Worm (Caenorhabditis elegans) whole organism, L1 larva: ENCODE data around the gene col-175.
A peak's percentile ranks its signal among the peaks of the same experiment; 100 is the strongest.

ENCODE experiments used
- C04F5.9 ChIP-seq: sonication (generic microtip); optimal IDR thresholded peaks from 2 replicates; lab custom pipeline; 2016; ENCODE audit warnings: missing genetic modification characterization, missing compliant biosample characterization
- C16A3.4 ChIP-seq: fragments of 150-350 bp; optimal IDR thresholded peaks from 2 replicates; lab custom pipeline; 2014; ENCODE audit warnings: missing biosample characterization, missing genetic modification characterization
- Y116A8C.19 ChIP-seq: sonication (generic microtip); optimal IDR thresholded peaks from 2 replicates; lab custom pipeline; 2016; ENCODE audit warnings: missing compliant biosample characterization, missing genetic modification characterization, borderline replicate concordance
- aha-1 ChIP-seq: fragments of 150-350 bp; optimal IDR thresholded peaks from 2 replicates; lab custom pipeline; 2014; ENCODE audit warnings: missing biosample characterization, missing genetic modification characterization
- aly-2 ChIP-seq: fragments of 150-350 bp; optimal IDR thresholded peaks from 2 replicates; lab custom pipeline; 2014; ENCODE audit warnings: missing biosample characterization, missing genetic modification characterization
- ama-1 ChIP-seq: fragments of 150-350 bp; optimal IDR thresholded peaks from 2 replicates; lab custom pipeline; 2014
- ceh-88 ChIP-seq: fragments of 200-800 bp; sonication (Bioruptor generic); IDR thresholded peaks from 2 replicates; pipeline ENCODE4 v1.3.6; 2022; ENCODE audit warnings: missing genetic modification characterization, missing compliant biosample characterization
- efl-1 ChIP-seq, 4 experiments: fragments of 150-350 bp; optimal IDR thresholded peaks in 3 of 4; peaks in 1 of 4; 1 replicate in 1 of 4; 2 replicates in 3 of 4; lab custom pipeline; 2014; ENCODE audit warnings: missing biosample characterization in 2 of 4, missing genetic modification characterization in 2 of 4, missing genetic modification reagents in 2 of 4
- efl-3 ChIP-seq: fragments of 200-800 bp; sonication (Bioruptor generic); optimal IDR thresholded peaks from 2 replicates; lab custom pipeline; 2018; ENCODE audit warnings: mild to moderate bottlenecking, missing genetic modification characterization, missing compliant biosample characterization
- egl-13 ChIP-seq: sonication (generic microtip); optimal IDR thresholded peaks from 2 replicates; lab custom pipeline; 2016; ENCODE audit warnings: missing genotype, missing genetic modification reagents, missing genetic modification characterization, missing compliant biosample characterization
- elt-2 ChIP-seq: sonication (generic microtip); optimal IDR thresholded peaks from 2 replicates; lab custom pipeline; 2016; ENCODE audit warnings: missing genetic modification characterization, mild to moderate bottlenecking, inconsistent platforms, missing compliant biosample characterization, missing genetic modification reagents
- ets-5 ChIP-seq: fragments of 200-800 bp; sonication (Bioruptor generic); IDR thresholded peaks from 2 replicates; pipeline ENCODE4 v1.3.6; 2022; ENCODE audit warnings: missing genetic modification characterization, missing compliant biosample characterization
- fkh-10 ChIP-seq: sonication (generic microtip); optimal IDR thresholded peaks from 2 replicates; lab custom pipeline; 2017; ENCODE audit warnings: missing biosample characterization, missing genetic modification reagents, missing genetic modification characterization
- fkh-8 ChIP-seq: sonication (generic microtip); optimal IDR thresholded peaks from 2 replicates; lab custom pipeline; 2016; ENCODE audit warnings: mild to moderate bottlenecking, missing genetic modification characterization, missing compliant biosample characterization
- irx-1 ChIP-seq: sonication (generic microtip); optimal IDR thresholded peaks from 2 replicates; lab custom pipeline; 2016; ENCODE audit warnings: missing genetic modification characterization, missing compliant biosample characterization
- isw-1 ChIP-seq: fragments of 200-800 bp; sonication (Bioruptor generic); IDR thresholded peaks from 2 replicates; pipeline ENCODE4 v1.3.6; 2022; ENCODE audit warnings: missing genetic modification characterization, missing compliant biosample characterization
- lin-39 ChIP-seq: fragments of 150-350 bp; optimal IDR thresholded peaks from 2 replicates; lab custom pipeline; 2014; ENCODE audit warnings: missing biosample characterization, missing genetic modification reagents, missing genetic modification characterization
- lir-3 ChIP-seq: sonication (generic microtip); optimal IDR thresholded peaks from 2 replicates; lab custom pipeline; 2016; ENCODE audit warnings: mild to moderate bottlenecking, missing genetic modification characterization, moderate library complexity, missing compliant biosample characterization; ENCODE audit not compliant: poor library complexity
- lsy-2 ChIP-seq, 2 experiments: fragments of 150-350 bp; optimal IDR thresholded peaks; 2 replicates each; lab custom pipeline; 2014; ENCODE audit warnings: missing biosample characterization in 2 of 2, missing genetic modification characterization in 2 of 2
- mdl-1 ChIP-seq, 2 experiments: fragments of 150-350 bp; optimal IDR thresholded peaks; 2 replicates each; lab custom pipeline; 2014 to 2017; ENCODE audit warnings: missing biosample characterization in 2 of 2, missing genetic modification characterization in 2 of 2, inconsistent platforms in 1 of 2
- nhr-11 ChIP-seq: fragments of 150-350 bp; optimal IDR thresholded peaks from 2 replicates; lab custom pipeline; 2014; ENCODE audit warnings: missing biosample characterization, missing genetic modification characterization
- nhr-28 ChIP-seq: fragments of 150-350 bp; optimal IDR thresholded peaks from 2 replicates; lab custom pipeline; 2014; ENCODE audit warnings: missing biosample characterization, missing genetic modification characterization
- nhr-47 ChIP-seq: sonication (generic microtip); optimal IDR thresholded peaks from 2 replicates; lab custom pipeline; 2016; ENCODE audit warnings: mild to moderate bottlenecking, missing genetic modification characterization, moderate library complexity, missing compliant biosample characterization
- nhr-76 ChIP-seq: sonication (generic microtip); optimal IDR thresholded peaks from 2 replicates; lab custom pipeline; 2017; ENCODE audit warnings: missing biosample characterization, missing genetic modification characterization
- nhr-77 ChIP-seq: fragments of 150-350 bp; optimal IDR thresholded peaks from 2 replicates; lab custom pipeline; 2014; ENCODE audit warnings: missing biosample characterization, missing genetic modification characterization
- nhr-85 ChIP-seq: sonication (generic microtip); peaks from one replicate; lab custom pipeline; 2016; ENCODE audit warnings: missing genetic modification characterization, inconsistent platforms, missing compliant biosample characterization
- pqm-1 ChIP-seq: sonication (generic microtip); optimal IDR thresholded peaks from 3 replicates; lab custom pipeline; 2017; ENCODE audit warnings: missing biosample characterization, missing genetic modification characterization
- rnt-1 ChIP-seq: sonication (generic microtip); optimal IDR thresholded peaks from 2 replicates; lab custom pipeline; 2016; ENCODE audit warnings: mild to moderate bottlenecking, missing genetic modification characterization, moderate library complexity, missing compliant biosample characterization
- skn-1 ChIP-seq: fragments of 150-350 bp; optimal IDR thresholded peaks from 2 replicates; lab custom pipeline; 2014; ENCODE audit warnings: missing biosample characterization, missing genetic modification characterization
- snpc-4 ChIP-seq: fragments of 150-350 bp; optimal IDR thresholded peaks from 2 replicates; lab custom pipeline; 2014; ENCODE audit warnings: missing biosample characterization, missing genetic modification characterization
- sox-4 ChIP-seq: sonication (generic microtip); optimal IDR thresholded peaks from 2 replicates; lab custom pipeline; 2016; ENCODE audit warnings: missing genetic modification characterization, missing compliant biosample characterization
- sptf-1 ChIP-seq: fragments of 150-350 bp; optimal IDR thresholded peaks from 2 replicates; lab custom pipeline; 2014; ENCODE audit warnings: missing biosample characterization, missing genetic modification characterization
- sup-37 ChIP-seq: fragments of 200-800 bp; sonication (Bioruptor generic); optimal IDR thresholded peaks from 2 replicates; lab custom pipeline; 2018; ENCODE audit warnings: mild to moderate bottlenecking, missing genetic modification characterization, missing compliant biosample characterization
- tbx-2 ChIP-seq: sonication (generic microtip); optimal IDR thresholded peaks from 2 replicates; lab custom pipeline; 2016; ENCODE audit warnings: missing genetic modification characterization, missing compliant biosample characterization
- unc-130 ChIP-seq: fragments of 150-350 bp; optimal IDR thresholded peaks from 2 replicates; lab custom pipeline; 2017; ENCODE audit warnings: missing biosample characterization, missing genetic modification characterization, inconsistent platforms
- unc-98 ChIP-seq: fragments of 200-800 bp; sonication (Bioruptor generic); IDR thresholded peaks from 2 replicates; pipeline ENCODE4 v1.3.6; 2022; ENCODE audit warnings: missing genetic modification characterization, missing compliant biosample characterization
- zip-4 ChIP-seq: fragments of 200-800 bp; sonication (Bioruptor generic); optimal IDR thresholded peaks from 2 replicates; lab custom pipeline; 2018; ENCODE audit warnings: mild to moderate bottlenecking, missing genetic modification characterization, moderate library complexity, missing compliant biosample characterization
- ztf-4 ChIP-seq: fragments of 150-350 bp; optimal IDR thresholded peaks from 2 replicates; lab custom pipeline; 2014; ENCODE audit warnings: missing biosample characterization, missing genetic modification characterization

Gene col-175

ce11 chrX:9264636-9265035 is 30.2 kb upstream of the col-175 start (continued):
- TF ChIP-seq sup-37 (GFP tag; lab: Kevin White, UChicago) (no peak), pqm-1 (tag; lab: Kevin White, UChicago) (no peak), egl-13 (tag; lab: Kevin White, UChicago) (no peak), aly-2 (tag; lab: Kevin White, UChicago) (no peak), snpc-4 (tag; lab: Kevin White, UChicago) (no peak), ceh-88 (no peak), rnt-1 (tag; lab: Kevin White, UChicago) (peak; percentile 52), lsy-2 (tag; optimal IDR thresholded peaks at IDR 0.05; lab: Kevin White, UChicago) (peak in 1 of 2 experiments; percentile 17), ets-5 (GFP tag; lab: Robert Waterston, UW) (no peak), nhr-85 (tag; lab: Kevin White, UChicago) (no peak), unc-130 (peak; percentile 39), aha-1 (tag; lab: Kevin White, UChicago) (no peak), efl-3 (GFP tag; lab: Kevin White, UChicago) (no peak), C16A3.4 (tag; lab: Kevin White, UChicago) (no peak), fkh-10 (no peak), elt-2 (tag; lab: Kevin White, UChicago) (peak; percentile 90), sox-4 (tag; lab: Kevin White, UChicago) (no peak), nhr-76 (tag; lab: Kevin White, UChicago) (no peak), skn-1 (tag; lab: Kevin White, UChicago) (no peak), nhr-47 (no peak), fkh-8 (no peak), irx-1 (tag; lab: Kevin White, UChicago) (no peak), C04F5.9 (tag; lab: Kevin White, UChicago) (no peak), nhr-77 (tag; lab: Kevin White, UChicago) (no peak), lin-39 (no peak)

- TF ChIP-seq lir-3 (tag; lab: Kevin White, UChicago) (no peak), zip-4 (GFP tag; lab: Kevin White, UChicago) (no peak), Y116A8C.19 (tag; lab: Kevin White, UChicago) (no peak), ztf-4 (no peak), fkh-10 (no peak), unc-98 (GFP tag; lab: Robert Waterston, UW) (no peak), isw-1 (GFP tag; lab: Robert Waterston, UW) (no peak), elt-2 (tag; lab: Kevin White, UChicago) (no peak), efl-1 (optimal IDR thresholded peaks at IDR 0.05; lab: Kevin White, UChicago) (no peak), efl-1 (GFP tag; optimal IDR thresholded peaks at IDR 0.05 in 1 of 2; lab: Kevin White, UChicago) (no peak), skn-1 (tag; lab: Kevin White, UChicago) (no peak), mdl-1 (tag; optimal IDR thresholded peaks at IDR 0.05; lab: Kevin White, UChicago) (no peak), ceh-88 (no peak), sptf-1 (tag; lab: Kevin White, UChicago) (no peak), ama-1 (lab: Kevin White, UChicago) (no peak), nhr-11 (tag; lab: Kevin White, UChicago) (no peak), nhr-28 (no peak), tbx-2 (tag; lab: Kevin White, UChicago) (no peak)
Observed at ce11 chrX:9264231-9264630, 29.8 kb upstream of the col-175 start, which contains the start of gene F18G5.6. F18G5.6 (minus strand) TSS chrX:9264331.

- TF ChIP-seq efl-1 (optimal IDR thresholded peaks at IDR 0.05; lab: Kevin White, UChicago): no peak
- no peak for TF ChIP-seq efl-1 (GFP tag; optimal IDR thresholded peaks at IDR 0.05 in 1 of 2; lab: Kevin White, UChicago)
- TF ChIP-seq rnt-1 (tag; lab: Kevin White, UChicago): no peak
- peak; percentile 60 for TF ChIP-seq elt-2 (tag; lab: Kevin White, UChicago)
- peak; percentile 61 for TF ChIP-seq ama-1 (lab: Kevin White, UChicago)
Observed at ce11 chrX:9261626-9262189, 27.3 kb upstream of the col-175 start.
